Fruit fly (Drosophila melanogaster) whole organism, embryonic: ENCODE data around the gene Plap.

ENCODE experiments used
- Adf1 ChIP-seq: fragments of 200-800 bp; sonication (Bioruptor generic); IDR thresholded peaks from 2 replicates; pipeline ENCODE4 v1.3.6; 2022; ENCODE audit warnings: missing biosample characterization, missing genetic modification characterization
- Atf-2 ChIP-seq: fragments of 200-800 bp; sonication (Bioruptor generic); optimal IDR thresholded peaks from 2 replicates; lab custom pipeline; 2016; ENCODE audit warnings: missing biosample characterization, missing genetic modification characterization
- CG10366 ChIP-seq: fragments of 200-800 bp; sonication (Bioruptor generic); IDR thresholded peaks from 2 replicates; pipeline ENCODE4 v1.3.6; 2022; ENCODE audit warnings: missing biosample characterization, missing genetic modification characterization
- CG10979 ChIP-seq: fragments of 200-800 bp; sonication (Bioruptor generic); optimal IDR thresholded peaks from 2 replicates; lab custom pipeline; 2018; ENCODE audit warnings: missing biosample characterization, mild to moderate bottlenecking, missing genetic modification characterization, moderate library complexity
- CG12744 ChIP-seq: fragments of 200-800 bp; sonication (Bioruptor generic); optimal IDR thresholded peaks from 2 replicates; lab custom pipeline; 2016; ENCODE audit warnings: missing biosample characterization, missing genetic modification characterization
- CG14441 ChIP-seq: fragments of 200-800 bp; sonication (Bioruptor generic); IDR thresholded peaks from 2 replicates; pipeline ENCODE4 v1.3.6; 2022; ENCODE audit warnings: missing biosample characterization, missing genetic modification characterization
- CG14667 ChIP-seq: fragments of 200-800 bp; sonication (Bioruptor generic); IDR thresholded peaks from 2 replicates; pipeline ENCODE4 v1.3.6; 2022; ENCODE audit warnings: missing biosample characterization, missing genetic modification characterization
- CG14860 ChIP-seq: fragments of 200-800 bp; sonication (Bioruptor generic); IDR thresholded peaks from 3 replicates; pipeline ENCODE4 v1.3.6; 2022; ENCODE audit warnings: missing biosample characterization, missing genetic modification characterization; ENCODE audit not compliant: partially characterized antibody
- CG1529 ChIP-seq: fragments of 200-800 bp; sonication (Bioruptor generic); optimal IDR thresholded peaks from 3 replicates; lab custom pipeline; 2018; ENCODE audit warnings: missing biosample characterization, missing genetic modification characterization
- CG16813 ChIP-seq: fragments of 200-800 bp; sonication (Bioruptor generic); IDR thresholded peaks from 3 replicates; pipeline ENCODE4 v1.3.6; 2022; ENCODE audit warnings: missing biosample characterization, missing genetic modification characterization; ENCODE audit not compliant: partially characterized antibody
- CG17385 ChIP-seq: fragments of 200-800 bp; sonication (Bioruptor generic); optimal IDR thresholded peaks from 3 replicates; lab custom pipeline; 2018; ENCODE audit warnings: missing biosample characterization, mild to moderate bottlenecking, missing genetic modification characterization
- CG30020 ChIP-seq: fragments of 200-800 bp; optimal IDR thresholded peaks from 2 replicates; lab custom pipeline; 2019; ENCODE audit warnings: missing biosample characterization, mild to moderate bottlenecking, missing genetic modification characterization, moderate library complexity
- CG32532 ChIP-seq: fragments of 200-800 bp; sonication (Bioruptor generic); IDR thresholded peaks from 2 replicates; pipeline ENCODE4 v1.3.6; 2022; ENCODE audit warnings: missing biosample characterization, missing genetic modification characterization
- CG32772 ChIP-seq: fragments of 200-800 bp; sonication (Bioruptor generic); IDR thresholded peaks from 2 replicates; pipeline ENCODE4 v1.3.6; 2022; ENCODE audit warnings: missing biosample characterization, missing genetic modification characterization
- CG3838 ChIP-seq: fragments of 200-800 bp; sonication (Bioruptor generic); optimal IDR thresholded peaks from 3 replicates; lab custom pipeline; 2016; ENCODE audit warnings: missing biosample characterization, missing genetic modification characterization
- CG3995 ChIP-seq: fragments of 200-800 bp; sonication (Bioruptor generic); optimal IDR thresholded peaks from 3 replicates; lab custom pipeline; 2016; ENCODE audit warnings: missing biosample characterization, missing genetic modification characterization
- CG4707 ChIP-seq: fragments of 200-800 bp; sonication (Bioruptor generic); optimal IDR thresholded peaks from 2 replicates; lab custom pipeline; 2018; ENCODE audit warnings: missing biosample characterization, mild to moderate bottlenecking, missing genetic modification characterization, moderate library complexity
- CG6254 ChIP-seq: fragments of 200-800 bp; sonication (Bioruptor generic); optimal IDR thresholded peaks from 3 replicates; lab custom pipeline; 2017; ENCODE audit warnings: mild to moderate bottlenecking, missing biosample characterization, missing genetic modification reagents, missing genetic modification characterization
- CG7357 ChIP-seq: fragments of 200-800 bp; sonication (Bioruptor generic); IDR thresholded peaks from 3 replicates; pipeline ENCODE4 v1.3.6; 2022; ENCODE audit warnings: missing biosample characterization, missing genetic modification characterization
- CG9437 ChIP-seq: fragments of 200-800 bp; sonication (Bioruptor generic); optimal IDR thresholded peaks from 2 replicates; lab custom pipeline; 2018; ENCODE audit warnings: missing biosample characterization, mild to moderate bottlenecking, missing genetic modification characterization
- CG9817 ChIP-seq: fragments of 200-800 bp; sonication (Bioruptor generic); optimal IDR thresholded peaks from 2 replicates; lab custom pipeline; 2018; ENCODE audit warnings: missing biosample characterization, mild to moderate bottlenecking, missing genetic modification characterization, moderate library complexity
- CG9876 ChIP-seq: fragments of 200-800 bp; sonication (Bioruptor generic); optimal IDR thresholded peaks from 2 replicates; lab custom pipeline; 2016; ENCODE audit warnings: missing biosample characterization, missing genetic modification characterization
- CG9932 ChIP-seq: fragments of 200-800 bp; sonication (Bioruptor generic); IDR thresholded peaks from 2 replicates; pipeline ENCODE4 v1.3.6; 2022; ENCODE audit warnings: missing biosample characterization, missing genetic modification characterization
- CHES-1-like ChIP-seq: fragments of 200-800 bp; sonication (Bioruptor generic); optimal IDR thresholded peaks from 2 replicates; lab custom pipeline; 2016; ENCODE audit warnings: missing biosample characterization, missing genetic modification characterization
- D19B ChIP-seq: fragments of 200-800 bp; sonication (Bioruptor generic); optimal IDR thresholded peaks from 2 replicates; lab custom pipeline; 2017; ENCODE audit warnings: missing biosample characterization, mild to moderate bottlenecking, missing genetic modification characterization
- Dbx ChIP-seq: fragments of 200-800 bp; sonication (Bioruptor generic); IDR thresholded peaks from 3 replicates; pipeline ENCODE4 v1.3.6; 2022; ENCODE audit warnings: missing biosample characterization, missing genetic modification characterization
- Hmr ChIP-seq: fragments of 200-800 bp; sonication (Bioruptor generic); optimal IDR thresholded peaks from 3 replicates; lab custom pipeline; 2017; ENCODE audit warnings: mild to moderate bottlenecking, missing biosample characterization, missing genetic modification reagents, missing genetic modification characterization
- Lhr ChIP-seq: fragments of 200-800 bp; sonication (Bioruptor generic); optimal IDR thresholded peaks from 3 replicates; lab custom pipeline; 2017; ENCODE audit warnings: mild to moderate bottlenecking, missing biosample characterization, missing genetic modification reagents, missing genetic modification characterization
- Lpt ChIP-seq: fragments of >200 bp; optimal IDR thresholded peaks from 2 replicates; lab custom pipeline; 2018; ENCODE audit warnings: missing biosample characterization, missing genetic modification characterization
- Max ChIP-seq: fragments of 200-800 bp; sonication (Bioruptor generic); optimal IDR thresholded peaks from 2 replicates; lab custom pipeline; 2016; ENCODE audit warnings: missing biosample characterization, mild to moderate bottlenecking, missing genetic modification characterization
- Med ChIP-seq: fragments of 200-800 bp; sonication (Bioruptor generic); peaks from one replicate; lab custom pipeline; 2016; ENCODE audit warnings: missing biosample characterization, missing genetic modification characterization, mild to moderate bottlenecking, inconsistent platforms, moderate library complexity
- Ptx1 ChIP-seq: fragments of 200-800 bp; sonication (Bioruptor generic); IDR thresholded peaks from 2 replicates; pipeline ENCODE4 v1.3.6; 2022; ENCODE audit warnings: missing biosample characterization, missing genetic modification characterization
- Sox100B ChIP-seq: fragments of 200-800 bp; sonication (Bioruptor generic); optimal IDR thresholded peaks from 3 replicates; lab custom pipeline; 2018; ENCODE audit warnings: missing biosample characterization, mild to moderate bottlenecking, missing genetic modification characterization
- Spps ChIP-seq: fragments of 200-800 bp; sonication (Bioruptor generic); optimal IDR thresholded peaks from 2 replicates; lab custom pipeline; 2018; ENCODE audit warnings: missing biosample characterization, mild to moderate bottlenecking, missing genetic modification characterization
- al ChIP-seq: fragments of 200-800 bp; sonication (Bioruptor generic); IDR thresholded peaks from 2 replicates; pipeline ENCODE4 v1.3.6; 2022; ENCODE audit warnings: missing biosample characterization, missing genetic modification characterization
- bowl ChIP-seq: fragments of 200-800 bp; sonication (Bioruptor generic); IDR thresholded peaks from 2 replicates; pipeline ENCODE4 v1.3.6; 2022; ENCODE audit warnings: missing biosample characterization, missing genetic modification characterization
- corto ChIP-seq: fragments of 200-800 bp; sonication (Bioruptor generic); optimal IDR thresholded peaks from 2 replicates; lab custom pipeline; 2016; ENCODE audit warnings: missing biosample characterization, mild to moderate bottlenecking, missing genetic modification characterization, moderate library complexity
- eyg ChIP-seq: fragments of 200-800 bp; sonication (Bioruptor generic); optimal IDR thresholded peaks from 3 replicates; lab custom pipeline; 2016; ENCODE audit warnings: missing biosample characterization, missing genetic modification characterization
- ftz-f1 ChIP-seq: fragments of 200-800 bp; sonication (Bioruptor generic); optimal IDR thresholded peaks from 2 replicates; lab custom pipeline; 2016; ENCODE audit warnings: missing biosample characterization, missing genetic modification characterization
- gcm ChIP-seq: fragments of 200-800 bp; sonication (Bioruptor generic); optimal IDR thresholded peaks from 2 replicates; lab custom pipeline; 2019; ENCODE audit warnings: missing biosample characterization, mild to moderate bottlenecking, missing genetic modification characterization, moderate library complexity
- gcm2 ChIP-seq: fragments of 200-800 bp; sonication (Bioruptor generic); optimal IDR thresholded peaks from 2 replicates; lab custom pipeline; 2016; ENCODE audit warnings: missing biosample characterization, missing genetic modification characterization
- jumu ChIP-seq: fragments of 200-800 bp; sonication (Bioruptor generic); optimal IDR thresholded peaks from 3 replicates; lab custom pipeline; 2016; ENCODE audit warnings: missing biosample characterization, missing genetic modification characterization
- ken ChIP-seq: fragments of 200-800 bp; sonication (Bioruptor generic); IDR thresholded peaks from 3 replicates; pipeline ENCODE4 v1.3.6; 2022; ENCODE audit warnings: missing biosample characterization, missing genetic modification characterization
- luna ChIP-seq: fragments of 200-800 bp; sonication (Bioruptor generic); optimal IDR thresholded peaks from 2 replicates; lab custom pipeline; 2016; ENCODE audit warnings: missing biosample characterization, missing genetic modification characterization
- pho ChIP-seq: fragments of 200-800 bp; sonication (Bioruptor generic); optimal IDR thresholded peaks from 2 replicates; lab custom pipeline; 2016; ENCODE audit warnings: missing biosample characterization, missing genetic modification characterization
- pita ChIP-seq: fragments of 200-800 bp; sonication (Bioruptor generic); optimal IDR thresholded peaks from 2 replicates; lab custom pipeline; 2017; ENCODE audit warnings: missing biosample characterization, mild to moderate bottlenecking, missing genetic modification characterization
- ranshi ChIP-seq: fragments of 200-800 bp; sonication (Bioruptor generic); IDR thresholded peaks from 2 replicates; pipeline ENCODE4 v1.3.6; 2022; ENCODE audit warnings: missing biosample characterization, missing genetic modification characterization
- ro ChIP-seq: fragments of 200-800 bp; sonication (Bioruptor generic); IDR thresholded peaks from 2 replicates; pipeline ENCODE4 v1.3.6; 2022; ENCODE audit warnings: missing biosample characterization, missing genetic modification characterization
- salm ChIP-seq: fragments of 200-800 bp; sonication (Bioruptor generic); optimal IDR thresholded peaks from 2 replicates; lab custom pipeline; 2018; ENCODE audit warnings: missing biosample characterization, mild to moderate bottlenecking, missing genetic modification characterization
- slp2 ChIP-seq: fragments of 200-800 bp; sonication (Bioruptor generic); optimal IDR thresholded peaks from 2 replicates; lab custom pipeline; 2016; ENCODE audit warnings: missing biosample characterization, missing genetic modification characterization
- so ChIP-seq: fragments of 200-800 bp; sonication (Bioruptor generic); IDR thresholded peaks from 3 replicates; pipeline ENCODE4 v1.3.6; 2022; ENCODE audit warnings: missing biosample characterization, missing genetic modification characterization
- vvl ChIP-seq: fragments of 200-800 bp; sonication (Bioruptor generic); IDR thresholded peaks from 2 replicates; pipeline ENCODE4 v1.3.6; 2022; ENCODE audit warnings: missing biosample characterization, missing genetic modification characterization

The Plap gene

DNA sequence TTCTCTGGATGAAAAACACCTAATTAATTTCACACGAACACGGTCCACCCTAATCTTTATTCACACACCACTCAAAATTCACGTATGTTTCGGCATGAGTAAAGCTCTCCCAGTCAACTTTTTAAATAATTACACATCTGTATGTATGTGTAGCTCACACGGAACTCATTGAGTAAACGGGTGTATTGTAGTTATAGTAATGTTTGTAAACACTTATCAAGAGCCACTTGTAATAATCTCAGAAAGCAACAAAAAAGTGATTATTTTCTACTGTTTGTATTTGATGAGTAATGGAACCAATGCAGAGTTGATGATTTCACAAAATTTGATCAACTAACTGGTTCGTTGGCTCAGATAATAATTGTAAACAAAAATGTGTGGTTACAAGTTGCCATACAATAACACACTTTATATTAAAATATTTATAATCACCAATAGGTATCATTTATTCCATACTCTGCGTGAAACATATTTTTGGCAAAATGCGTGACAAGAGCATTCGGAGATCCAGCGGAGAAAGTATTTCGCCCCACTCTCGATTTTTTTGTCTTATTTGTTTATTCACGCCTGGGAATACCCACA is 47.8 kb upstream of the Plap start (continued):
- TF ChIP-seq so (GFP tag; lab: Robert Waterston, UW), result no peak
- TF ChIP-seq CG1529 (GFP tag; lab: Kevin White, UChicago), result no peak
- TF ChIP-seq CG6254 (GFP tag; lab: Kevin White, UChicago), result no peak
- no peak for TF ChIP-seq CG3995 (GFP tag; lab: Kevin White, UChicago)
- no peak for TF ChIP-seq Lhr (GFP tag; lab: Kevin White, UChicago)
- peak; percentile 7; the same call in 1 of the 2 replicates for TF ChIP-seq CG10366
- TF ChIP-seq CG14441 (GFP tag; lab: Robert Waterston, UW), result no peak
- TF ChIP-seq gcm (GFP tag; lab: Kevin White, UChicago), result peak; percentile 7
- TF ChIP-seq CHES-1-like (GFP tag; lab: Kevin White, UChicago), result no peak
- no peak for TF ChIP-seq eyg
- 0 out of 2 replicates have a peak, but pooled peaks have one; percentile 20 for TF ChIP-seq Ptx1 (GFP tag; lab: Robert Waterston, UW)
- no peak for TF ChIP-seq CG4707 (GFP tag; lab: Kevin White, UChicago)
- TF ChIP-seq CG16813 (GFP tag; lab: Robert Waterston, UW), result no peak
- no peak for TF ChIP-seq Dbx (GFP tag; lab: Robert Waterston, UW)
- TF ChIP-seq bowl (GFP tag; lab: Robert Waterston, UW), result no peak
- no peak for TF ChIP-seq corto
- TF ChIP-seq Lpt (GFP tag; lab: Kevin White, UChicago), result no peak
- no peak for TF ChIP-seq CG32772 (GFP tag; lab: Robert Waterston, UW)
- TF ChIP-seq CG30020, result no peak
- no peak for TF ChIP-seq CG12744 (GFP tag; lab: Kevin White, UChicago)
- TF ChIP-seq ro (GFP tag; lab: Robert Waterston, UW), result no peak
- TF ChIP-seq slp2 (GFP tag; lab: Kevin White, UChicago), result no peak
- TF ChIP-seq CG7357 (GFP tag; lab: Robert Waterston, UW), result no peak
- no peak for TF ChIP-seq gcm2
- TF ChIP-seq jumu (GFP tag; lab: Kevin White, UChicago), result no peak
- no peak for TF ChIP-seq pho
- TF ChIP-seq luna (GFP tag; lab: Kevin White, UChicago), result no peak
- TF ChIP-seq Atf-2 (GFP tag; lab: Kevin White, UChicago), result no peak
- no peak for TF ChIP-seq Spps (tag; lab: Kevin White, UChicago)
- TF ChIP-seq ftz-f1, result no peak
- no peak for TF ChIP-seq CG9876 (GFP tag; lab: Kevin White, UChicago)
- 0 out of 2 replicates have a peak, but pooled peaks have one; percentile 24 for TF ChIP-seq ranshi (GFP tag; lab: Robert Waterston, UW)
- TF ChIP-seq CG3838 (GFP tag; lab: Kevin White, UChicago), result no peak
- TF ChIP-seq CG9437 (GFP tag; lab: Kevin White, UChicago), result peak; percentile 31
- no peak for TF ChIP-seq pita (GFP tag; lab: Kevin White, UChicago)
- no peak for TF ChIP-seq salm (tag; lab: Kevin White, UChicago)
- TF ChIP-seq ken (GFP tag; lab: Robert Waterston, UW), result no peak
- no peak for TF ChIP-seq vvl (GFP tag; lab: Robert Waterston, UW)
- peak; percentile 33 for TF ChIP-seq CG17385 (GFP tag; lab: Kevin White, UChicago)
- TF ChIP-seq Adf1, result no peak
- no peak for TF ChIP-seq Max (GFP tag; lab: Kevin White, UChicago)
- TF ChIP-seq al, result no peak
- peak; percentile 70 for TF ChIP-seq D19B
- TF ChIP-seq CG9932, result peak; percentile 24
- TF ChIP-seq Hmr (GFP tag; lab: Kevin White, UChicago), result peak; percentile 42
- TF ChIP-seq Med (GFP tag; lab: Kevin White, UChicago), result peak; percentile 44
- TF ChIP-seq CG14667 (GFP tag; lab: Robert Waterston, UW), result no peak
- TF ChIP-seq CG14860 (GFP tag; lab: Robert Waterston, UW), result no peak
- TF ChIP-seq CG9817, result peak; percentile 7
- TF ChIP-seq Sox100B (GFP tag; lab: Kevin White, UChicago), result no peak
- TF ChIP-seq CG32532 (GFP tag; lab: Robert Waterston, UW), result 0 out of 2 replicates have a peak, but pooled peaks have one; percentile 15
- TF ChIP-seq CG10979 (tag; lab: Kevin White, UChicago), result no peak
